Worm (Caenorhabditis elegans) whole organism, young adult: ENCODE results near the gene aakg-1.

Source experiments
- cebp-1 ChIP-seq, 2 experiments: fragments of 200-800 bp in 1 of 2; sonication (Bioruptor generic) in 1 of 2; sonication (generic microtip) in 1 of 2; IDR thresholded peaks in 1 of 2; optimal IDR thresholded peaks in 1 of 2; 2 replicates each; pipeline versions ENCODE4 v1.3.6 to Lab custom; 2017 to 2022; ENCODE audit warnings: missing compliant biosample characterization in 2 of 2, missing genetic modification characterization in 2 of 2, mild to moderate bottlenecking in 1 of 2, missing genetic modification reagents in 1 of 2, moderate library complexity in 1 of 2
- lin-35 ChIP-seq, 3 experiments: fragments of 150-350 bp in 2 of 3; sonication (generic microtip) in 1 of 3; optimal IDR thresholded peaks; 2 replicates each; lab custom pipeline; 2014 to 2018; ENCODE audit warnings: missing biosample characterization in 3 of 3, missing genetic modification characterization in 3 of 3, missing genetic modification reagents in 3 of 3
- snpc-4 ChIP-seq, 5 experiments: fragments of 150-350 bp in 1 of 5; sonication (generic microtip) in 4 of 5; optimal IDR thresholded peaks; 2 replicates each; lab custom pipeline; 2014 to 2018; ENCODE audit warnings: missing genetic modification characterization in 5 of 5, missing biosample characterization in 3 of 5, antibody characterized with exemption in 2 of 5, mild to moderate bottlenecking in 2 of 5, missing compliant biosample characterization in 2 of 5, missing genotype in 2 of 5, moderate library complexity in 2 of 5, missing genetic modification reagents in 1 of 5

- no peak for TF ChIP-seq lin-35 (GFP tag; optimal IDR thresholded peaks at IDR 0.05; lab: Kevin White, UChicago)
- TF ChIP-seq cebp-1 (GFP tag; IDR thresholded peaks at IDR 0.05; lab: Robert Waterston, UW) = no peak
- no peak for TF ChIP-seq cebp-1 (tag; optimal IDR thresholded peaks at IDR 0.05; lab: Kevin White, UChicago)
- no peak for TF ChIP-seq snpc-4 (GFP tag; optimal IDR thresholded peaks at IDR 0.05; lab: Kevin White, UChicago)
- TF ChIP-seq snpc-4 (tag; optimal IDR thresholded peaks at IDR 0.05; lab: Kevin White, UChicago) = no peak
Observed at ce11 chrIII:12565791-12566190, 9.4 kb downstream of the aakg-1 start.
